Worm (Caenorhabditis elegans) whole organism, young adult: ENCODE results near the gene C47D12.5.

Source experiments
- B0336.3 ChIP-seq: fragments of 200-800 bp; sonication (Bioruptor generic); IDR thresholded peaks from 2 replicates; pipeline ENCODE4 v1.3.6; 2022; ENCODE audit warnings: missing genetic modification characterization, missing compliant biosample characterization
- D2030.7 ChIP-seq: fragments of 200-800 bp; sonication (Bioruptor generic); IDR thresholded peaks from 2 replicates; pipeline ENCODE4 v1.3.6; 2022; ENCODE audit warnings: missing genetic modification reagents, missing genetic modification characterization, missing compliant biosample characterization
- F23B12.7 ChIP-seq: sonication (generic microtip); optimal IDR thresholded peaks from 2 replicates; lab custom pipeline; 2017; ENCODE audit warnings: missing genetic modification characterization, mild to moderate bottlenecking, missing compliant biosample characterization, antibody characterized with exemption, moderate library complexity; ENCODE audit not compliant: insufficient read depth
- F37B4.10 ChIP-seq: fragments of 200-800 bp; sonication (Bioruptor generic); IDR thresholded peaks from 2 replicates; pipeline ENCODE4 v1.3.6; 2022; ENCODE audit warnings: missing genetic modification characterization, missing compliant biosample characterization
- F39B2.1 ChIP-seq: fragments of 200-800 bp; sonication (Bioruptor generic); IDR thresholded peaks from 2 replicates; pipeline ENCODE4 v1.3.6; 2022; ENCODE audit warnings: missing genetic modification reagents, missing genetic modification characterization, missing compliant biosample characterization
- F49E8.2 ChIP-seq: sonication (generic microtip); optimal IDR thresholded peaks from 3 replicates; lab custom pipeline; 2017; ENCODE audit warnings: missing genetic modification characterization, mild to moderate bottlenecking, missing compliant biosample characterization, antibody characterized with exemption, moderate library complexity; ENCODE audit not compliant: insufficient read depth
- F55B11.4 ChIP-seq: sonication (generic microtip); optimal IDR thresholded peaks from 2 replicates; lab custom pipeline; 2016; ENCODE audit warnings: missing compliant biosample characterization, missing genetic modification characterization, borderline replicate concordance; ENCODE audit not compliant: insufficient read depth
- Y53F4B.3 ChIP-seq: fragments of 200-800 bp; sonication (Bioruptor generic); IDR thresholded peaks from 2 replicates; pipeline ENCODE4 v1.3.6; 2022; ENCODE audit warnings: missing genetic modification reagents, missing genetic modification characterization, missing compliant biosample characterization
- Y53G8AR.9 ChIP-seq: fragments of 200-800 bp; sonication (Bioruptor generic); conservative IDR thresholded peaks from 2 replicates; pipeline ENCODE4 v1.3.6; 2022; ENCODE audit warnings: missing genetic modification reagents, missing genetic modification characterization, missing compliant biosample characterization
- ZK185.1 ChIP-seq: sonication (generic microtip); optimal IDR thresholded peaks from 2 replicates; lab custom pipeline; 2016; ENCODE audit warnings: mild to moderate bottlenecking, missing genetic modification characterization, missing compliant biosample characterization; ENCODE audit not compliant: poor library complexity, severe bottlenecking
- aptf-3 ChIP-seq: fragments of 200-800 bp; sonication (Bioruptor generic); IDR thresholded peaks from 2 replicates; pipeline ENCODE4 v1.3.6; 2022; ENCODE audit warnings: missing genetic modification characterization, missing compliant biosample characterization
- attf-3 ChIP-seq: fragments of 200-800 bp; sonication (Bioruptor generic); conservative IDR thresholded peaks from 2 replicates; pipeline ENCODE4 v1.3.6; 2022; ENCODE audit warnings: missing genetic modification reagents, missing genetic modification characterization, missing compliant biosample characterization
- bed-1 ChIP-seq: fragments of 200-800 bp; sonication (Bioruptor generic); IDR thresholded peaks from 2 replicates; pipeline ENCODE4 v1.3.6; 2022; ENCODE audit warnings: missing genetic modification reagents, missing genetic modification characterization, missing compliant biosample characterization
- cebp-1 ChIP-seq, 2 experiments: fragments of 200-800 bp in 1 of 2; sonication (Bioruptor generic) in 1 of 2; sonication (generic microtip) in 1 of 2; IDR thresholded peaks in 1 of 2; optimal IDR thresholded peaks in 1 of 2; 2 replicates each; pipeline versions ENCODE4 v1.3.6 to Lab custom; 2017 to 2022; ENCODE audit warnings: missing compliant biosample characterization in 2 of 2, missing genetic modification characterization in 2 of 2, mild to moderate bottlenecking in 1 of 2, missing genetic modification reagents in 1 of 2, moderate library complexity in 1 of 2
- chd-7 ChIP-seq: sonication (generic microtip); optimal IDR thresholded peaks from 2 replicates; lab custom pipeline; 2016; ENCODE audit warnings: mild to moderate bottlenecking, missing genetic modification characterization, moderate library complexity, missing compliant biosample characterization
- dox-1 ChIP-seq: fragments of 200-800 bp; sonication (Bioruptor generic); IDR thresholded peaks from 2 replicates; pipeline ENCODE4 v1.3.6; 2022; ENCODE audit warnings: missing genetic modification reagents, missing genetic modification characterization, missing compliant biosample characterization
- efl-1 ChIP-seq: fragments of 150-350 bp; optimal IDR thresholded peaks from 2 replicates; lab custom pipeline; 2014; ENCODE audit warnings: missing biosample characterization, missing genetic modification reagents, missing genetic modification characterization
- ekl-4 ChIP-seq: fragments of 200-800 bp; sonication (Bioruptor generic); IDR thresholded peaks from 2 replicates; pipeline ENCODE4 v1.3.6; 2022; ENCODE audit warnings: missing genetic modification reagents, missing genetic modification characterization, missing compliant biosample characterization
- fkh-3 ChIP-seq: sonication (generic microtip); optimal IDR thresholded peaks from 2 replicates; lab custom pipeline; 2016; ENCODE audit warnings: mild to moderate bottlenecking, missing genetic modification characterization, missing compliant biosample characterization
- him-1 ChIP-seq: sonication (generic microtip); optimal IDR thresholded peaks from 2 replicates; lab custom pipeline; 2016; ENCODE audit warnings: missing genotype, missing genetic modification reagents, missing genetic modification characterization, missing compliant biosample characterization
- hmg-20 ChIP-seq: fragments of 200-800 bp; sonication (Bioruptor generic); IDR thresholded peaks from 2 replicates; pipeline ENCODE4 v1.3.6; 2022; ENCODE audit warnings: missing genetic modification reagents, missing genetic modification characterization, missing compliant biosample characterization
- hrde-1 ChIP-seq: sonication (generic microtip); optimal IDR thresholded peaks from 2 replicates; lab custom pipeline; 2016; ENCODE audit warnings: missing genetic modification characterization, mild to moderate bottlenecking, missing compliant biosample characterization, moderate library complexity, missing genotype, missing genetic modification reagents, borderline replicate concordance
- hsf-1 ChIP-seq: fragments of 200-800 bp; sonication (Bioruptor generic); IDR thresholded peaks from 2 replicates; pipeline ENCODE4 v1.3.6; 2022; ENCODE audit warnings: missing genetic modification reagents, missing genetic modification characterization, missing compliant biosample characterization
- let-607 ChIP-seq, 2 experiments: fragments of 200-800 bp in 1 of 2; sonication (Bioruptor generic) in 1 of 2; sonication (generic microtip) in 1 of 2; optimal IDR thresholded peaks; 2 replicates each; lab custom pipeline; 2016 to 2018; ENCODE audit warnings: mild to moderate bottlenecking in 2 of 2, missing compliant biosample characterization in 2 of 2, missing genetic modification characterization in 2 of 2, moderate library complexity in 2 of 2, missing genotype in 1 of 2
- madf-10 ChIP-seq: sonication (generic microtip); optimal IDR thresholded peaks from 2 replicates; lab custom pipeline; 2016; ENCODE audit warnings: mild to moderate bottlenecking, missing genetic modification characterization, missing compliant biosample characterization
- nfya-1 ChIP-seq: sonication (generic microtip); optimal IDR thresholded peaks from 2 replicates; lab custom pipeline; 2017; ENCODE audit warnings: antibody characterized with exemption, missing compliant biosample characterization, missing genetic modification characterization, borderline replicate concordance; ENCODE audit not compliant: insufficient read depth
- nfyb-1 ChIP-seq: fragments of 200-800 bp; sonication (Bioruptor generic); IDR thresholded peaks from 2 replicates; pipeline ENCODE4 v1.3.6; 2022; ENCODE audit warnings: missing genetic modification reagents, missing genetic modification characterization, missing compliant biosample characterization
- nhr-27 ChIP-seq: fragments of 200-800 bp; sonication (Bioruptor generic); optimal IDR thresholded peaks from 2 replicates; lab custom pipeline; 2018; ENCODE audit warnings: mild to moderate bottlenecking, missing genetic modification characterization, moderate library complexity, missing compliant biosample characterization
- nhr-80 ChIP-seq: sonication (generic microtip); optimal IDR thresholded peaks from 2 replicates; lab custom pipeline; 2016; ENCODE audit warnings: missing genetic modification characterization, missing compliant biosample characterization
- nhr-90 ChIP-seq: sonication (generic microtip); optimal IDR thresholded peaks from 2 replicates; lab custom pipeline; 2016; ENCODE audit warnings: missing genotype, mild to moderate bottlenecking, missing genetic modification characterization, missing compliant biosample characterization
- rec-8 ChIP-seq, 2 experiments: sonication (generic microtip); optimal IDR thresholded peaks; 2 replicates each; lab custom pipeline; 2016; ENCODE audit warnings: mild to moderate bottlenecking in 2 of 2, missing genetic modification characterization in 2 of 2, missing genetic modification reagents in 2 of 2, missing genotype in 2 of 2, missing biosample characterization in 1 of 2, missing compliant biosample characterization in 1 of 2, moderate library complexity in 1 of 2
- snpc-4 ChIP-seq, 5 experiments: fragments of 150-350 bp in 1 of 5; sonication (generic microtip) in 4 of 5; optimal IDR thresholded peaks; 2 replicates each; lab custom pipeline; 2014 to 2018; ENCODE audit warnings: missing genetic modification characterization in 5 of 5, missing biosample characterization in 3 of 5, antibody characterized with exemption in 2 of 5, mild to moderate bottlenecking in 2 of 5, missing compliant biosample characterization in 2 of 5, missing genotype in 2 of 5, moderate library complexity in 2 of 5, missing genetic modification reagents in 1 of 5
- sptf-2 ChIP-seq: fragments of 200-800 bp; sonication (Bioruptor generic); optimal IDR thresholded peaks from 2 replicates; lab custom pipeline; 2018; ENCODE audit warnings: mild to moderate bottlenecking, missing genetic modification characterization, missing compliant biosample characterization
- unc-130 ChIP-seq: sonication (generic microtip); optimal IDR thresholded peaks from 2 replicates; lab custom pipeline; 2016; ENCODE audit warnings: missing genetic modification reagents, missing genetic modification characterization, missing compliant biosample characterization
- unc-62 ChIP-seq: fragments of 150-350 bp; optimal IDR thresholded peaks from 2 replicates; lab custom pipeline; 2014; ENCODE audit warnings: missing biosample characterization, missing genetic modification reagents, missing genetic modification characterization
- zfh-2 ChIP-seq: fragments of 200-800 bp; sonication (Bioruptor generic); conservative IDR thresholded peaks from 2 replicates; pipeline ENCODE4 v1.3.6; 2022; ENCODE audit warnings: missing genetic modification reagents, missing genetic modification characterization, missing compliant biosample characterization
- ztf-28 ChIP-seq: fragments of 200-800 bp; sonication (Bioruptor generic); IDR thresholded peaks from 2 replicates; pipeline ENCODE4 v1.3.6; 2022; ENCODE audit warnings: missing genetic modification reagents, missing genetic modification characterization, missing compliant biosample characterization

Gene C47D12.5

DNA sequence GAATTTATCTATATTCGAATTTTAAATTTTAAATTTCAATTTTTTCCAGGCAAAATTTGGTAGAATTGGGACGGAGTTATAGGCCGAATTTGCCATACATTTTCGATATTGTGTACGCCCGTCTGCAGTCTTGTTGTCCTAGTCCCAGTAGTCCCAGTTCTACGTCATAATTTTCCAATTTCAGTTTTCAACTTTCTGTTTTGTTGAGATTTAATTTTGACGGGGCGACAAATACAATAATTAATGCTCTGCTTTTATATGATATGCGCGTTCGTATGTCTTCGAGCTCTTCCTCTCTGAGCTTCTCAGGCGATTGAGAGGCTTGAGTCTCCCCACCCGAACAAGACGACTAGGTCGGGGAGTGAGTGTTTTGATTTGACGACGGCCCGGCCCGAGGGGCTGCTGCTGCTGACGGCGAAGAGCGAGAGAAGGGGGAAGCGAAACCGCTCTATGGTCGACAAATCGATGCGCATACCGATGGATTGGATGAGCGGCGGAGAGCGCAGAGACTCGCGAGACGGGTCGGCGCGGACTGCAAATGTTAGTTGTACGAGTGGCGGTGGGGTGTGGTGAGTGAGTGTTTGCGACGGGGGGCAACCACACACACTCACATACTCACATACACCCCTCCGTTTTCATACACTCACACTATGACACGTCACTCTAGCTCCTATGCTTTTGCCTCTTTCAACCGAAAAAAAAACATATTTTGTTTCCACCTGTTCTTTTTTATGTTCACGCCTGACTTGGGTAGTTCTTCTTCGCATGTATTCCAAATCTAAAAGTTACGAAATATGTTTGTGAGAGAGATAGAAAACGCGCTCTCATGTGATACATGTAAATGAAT lies 50.2 kb downstream of the C47D12.5 start (continued):
- TF ChIP-seq bed-1 (GFP tag; lab: Robert Waterston, UW) (no peak), F39B2.1 (GFP tag; lab: Robert Waterston, UW) (no peak), nhr-80 (peak; percentile 90), rec-8 (tag; optimal IDR thresholded peaks at IDR 0.05; lab: Kevin White, UChicago) (no peak), efl-1 (GFP tag; lab: Kevin White, UChicago) (no peak), F23B12.7 (tag; lab: Kevin White, UChicago) (no peak), him-1 (tag; lab: Kevin White, UChicago) (no peak), Y53F4B.3 (GFP tag; lab: Robert Waterston, UW) (no peak), F37B4.10 (GFP tag; lab: Robert Waterston, UW) (no peak), Y53G8AR.9 (GFP tag; lab: Robert Waterston, UW) (peak; percentile 57; the same call in 1 of the 2 replicates), zfh-2 (GFP tag; lab: Robert Waterston, UW) (peak; percentile 99), madf-10 (tag; lab: Kevin White, UChicago) (peak; percentile 87), aptf-3 (GFP tag; lab: Robert Waterston, UW) (no peak), sptf-2 (no peak), chd-7 (tag; lab: Kevin White, UChicago) (peak; percentile 59), dox-1 (GFP tag; lab: Robert Waterston, UW) (peak; percentile 80), ztf-28 (GFP tag; lab: Robert Waterston, UW) (no peak), nfya-1 (tag; lab: Kevin White, UChicago) (no peak), attf-3 (peak; percentile 44; the same call in 1 of the 2 replicates), hmg-20 (GFP tag; lab: Robert Waterston, UW) (no peak), unc-130 (GFP tag; lab: Kevin White, UChicago) (no peak), ekl-4 (peak; percentile 63; the same call in 1 of the 2 replicates), nhr-27 (tag; lab: Kevin White, UChicago) (no peak), unc-62 (GFP tag; lab: Kevin White, UChicago) (no peak), hrde-1 (tag; lab: Kevin White, UChicago) (no peak), F55B11.4 (tag; lab: Kevin White, UChicago) (no peak), B0336.3 (GFP tag; lab: Robert Waterston, UW) (no peak), nfyb-1 (GFP tag; lab: Robert Waterston, UW) (peak; percentile 82), cebp-1 (GFP tag; IDR thresholded peaks at IDR 0.05; lab: Robert Waterston, UW) (peak; percentile 82), cebp-1 (tag; optimal IDR thresholded peaks at IDR 0.05; lab: Kevin White, UChicago) (peak; percentile 89), D2030.7 (no peak), fkh-3 (no peak), nhr-90 (tag; lab: Kevin White, UChicago) (peak; percentile 52), let-607 (tag; optimal IDR thresholded peaks at IDR 0.05; lab: Kevin White, UChicago) (peak; percentile 91 to 92), hsf-1 (GFP tag; lab: Robert Waterston, UW) (no peak), F49E8.2 (tag; lab: Kevin White, UChicago) (no peak), ZK185.1 (peak; percentile 54), snpc-4 (GFP tag; optimal IDR thresholded peaks at IDR 0.05; lab: Kevin White, UChicago) (no peak), snpc-4 (tag; optimal IDR thresholded peaks at IDR 0.05; lab: Kevin White, UChicago) (peak; percentile 8 to 49 (median 27))
